Fruit fly (Drosophila melanogaster) whole organism, adult: ENCODE measurements around the gene CG6144.

Experiments used
- CG11617 ChIP-seq: fragments of 200-800 bp; sonication (Bioruptor generic); optimal IDR thresholded peaks from 2 replicates; lab custom pipeline; 2017; ENCODE audit warnings: mild to moderate bottlenecking, missing biosample characterization, missing genetic modification reagents, missing genetic modification characterization
- CG12768 ChIP-seq: fragments of 200-800 bp; sonication (Bioruptor generic); optimal IDR thresholded peaks from 2 replicates; lab custom pipeline; 2017; ENCODE audit warnings: missing biosample characterization, missing genetic modification characterization, mild to moderate bottlenecking, moderate library complexity, missing genetic modification reagents
- CG14711 ChIP-seq: fragments of 200-800 bp; sonication (Bioruptor generic); optimal IDR thresholded peaks from 2 replicates; lab custom pipeline; 2018; ENCODE audit warnings: missing biosample characterization, mild to moderate bottlenecking, missing genetic modification characterization, moderate library complexity
- CG1620 ChIP-seq: fragments of 200-800 bp; sonication (Bioruptor generic); optimal IDR thresholded peaks from 2 replicates; lab custom pipeline; 2016; ENCODE audit warnings: missing biosample characterization, missing genetic modification characterization
- CG33017 ChIP-seq: fragments of 200-800 bp; sonication (Bioruptor generic); optimal IDR thresholded peaks from 2 replicates; lab custom pipeline; 2018; ENCODE audit warnings: missing biosample characterization, mild to moderate bottlenecking, missing genetic modification characterization, moderate library complexity
- CG5204 ChIP-seq: fragments of 200-800 bp; sonication (Bioruptor generic); optimal IDR thresholded peaks from 2 replicates; lab custom pipeline; 2016; ENCODE audit warnings: missing biosample characterization, missing genetic modification characterization
- CG7045 ChIP-seq: fragments of 200-800 bp; sonication (Bioruptor generic); optimal IDR thresholded peaks from 2 replicates; lab custom pipeline; 2017; ENCODE audit warnings: missing biosample characterization, mild to moderate bottlenecking, missing genetic modification characterization
- CG7101 ChIP-seq: fragments of 200-800 bp; sonication (Bioruptor generic); optimal IDR thresholded peaks from 2 replicates; lab custom pipeline; 2018; ENCODE audit warnings: missing biosample characterization, mild to moderate bottlenecking, missing genetic modification characterization, moderate library complexity
- Clk ChIP-seq: fragments of 200-800 bp; sonication (Bioruptor generic); optimal IDR thresholded peaks from 2 replicates; lab custom pipeline; 2017; ENCODE audit warnings: missing biosample characterization, missing genetic modification characterization
- Crg-1 ChIP-seq: fragments of 200-800 bp; sonication (Bioruptor generic); optimal IDR thresholded peaks from 2 replicates; lab custom pipeline; 2016; ENCODE audit warnings: missing biosample characterization, missing genetic modification characterization
- Hr96 ChIP-seq: fragments of 200-800 bp; sonication (Bioruptor generic); optimal IDR thresholded peaks from 2 replicates; lab custom pipeline; 2016; ENCODE audit warnings: missing biosample characterization, missing genetic modification characterization
- Mnt ChIP-seq: fragments of 200-800 bp; sonication (Bioruptor generic); optimal IDR thresholded peaks from 2 replicates; lab custom pipeline; 2016; ENCODE audit warnings: missing biosample characterization, mild to moderate bottlenecking, missing genetic modification characterization
- bab1 ChIP-seq: fragments of 200-800 bp; sonication (Bioruptor generic); optimal IDR thresholded peaks from 3 replicates; lab custom pipeline; 2019; ENCODE audit warnings: missing biosample characterization, mild to moderate bottlenecking, missing genetic modification characterization, moderate library complexity
- cic ChIP-seq: fragments of 200-800 bp; sonication (Bioruptor generic); optimal IDR thresholded peaks from 2 replicates; lab custom pipeline; 2017; ENCODE audit warnings: missing biosample characterization, mild to moderate bottlenecking, missing genetic modification characterization, moderate library complexity
- cnc ChIP-seq, 2 experiments: fragments of >200 bp; optimal IDR thresholded peaks; 2 replicates each; lab custom pipeline; 2017
- kay ChIP-seq: fragments of 200-800 bp; sonication (Bioruptor generic); peaks from one replicate; lab custom pipeline; 2016; ENCODE audit warnings: missing biosample characterization, missing genetic modification characterization, borderline replicate concordance
- ovo ChIP-seq: fragments of 200-800 bp; sonication (Bioruptor generic); optimal IDR thresholded peaks from 2 replicates; lab custom pipeline; 2016; ENCODE audit warnings: missing biosample characterization, missing genetic modification characterization
- pad ChIP-seq: fragments of 200-800 bp; sonication (Bioruptor generic); optimal IDR thresholded peaks from 3 replicates; lab custom pipeline; 2017; ENCODE audit warnings: missing biosample characterization, missing genetic modification characterization, mild to moderate bottlenecking, moderate library complexity, missing genetic modification reagents
- tj ChIP-seq: fragments of 200-800 bp; sonication (Bioruptor generic); optimal IDR thresholded peaks from 3 replicates; lab custom pipeline; 2017; ENCODE audit warnings: missing biosample characterization, mild to moderate bottlenecking, missing genetic modification characterization, moderate library complexity
- toe ChIP-seq: fragments of 200-800 bp; sonication (Bioruptor generic); optimal IDR thresholded peaks from 2 replicates; lab custom pipeline; 2016; ENCODE audit warnings: missing biosample characterization, missing genetic modification characterization

The CG6144 gene

dm6 chr2L:10458979-10459378 lies 29.5 kb upstream of the CG6144 start:
- TF ChIP-seq Crg-1 (GFP tag; lab: Kevin White, UChicago) (no peak), CG5204 (GFP tag; lab: Kevin White, UChicago) (no peak), Mnt (GFP tag; lab: Kevin White, UChicago) (no peak), CG14711 (no peak), ovo (no peak), pad (GFP tag; lab: Kevin White, UChicago) (no peak), CG7101 (tag; lab: Kevin White, UChicago) (no peak), cic (no peak), CG11617 (no peak), CG1620 (GFP tag; lab: Kevin White, UChicago) (no peak), CG33017 (tag; lab: Kevin White, UChicago) (no peak), cnc (optimal IDR thresholded peaks at IDR 0.05; lab: Kevin White, UChicago) (no peak), Clk (GFP tag; lab: Kevin White, UChicago) (no peak), toe (GFP tag; lab: Kevin White, UChicago) (no peak), bab1 (GFP tag; lab: Kevin White, UChicago) (no peak), tj (no peak)

- no peak for TF ChIP-seq Crg-1 (GFP tag; lab: Kevin White, UChicago)
- no peak for TF ChIP-seq CG33017 (tag; lab: Kevin White, UChicago)
- no peak for TF ChIP-seq cnc (optimal IDR thresholded peaks at IDR 0.05; lab: Kevin White, UChicago)
- no peak for TF ChIP-seq CG11617
- no peak for TF ChIP-seq CG5204 (GFP tag; lab: Kevin White, UChicago)
- no peak for TF ChIP-seq kay (GFP tag; lab: Kevin White, UChicago)
- no peak for TF ChIP-seq CG14711
- TF ChIP-seq tj: no peak
- TF ChIP-seq ovo: no peak
- no peak for TF ChIP-seq toe (GFP tag; lab: Kevin White, UChicago)
- no peak for TF ChIP-seq CG12768
- TF ChIP-seq Clk (GFP tag; lab: Kevin White, UChicago): no peak
- TF ChIP-seq CG7045: no peak
Observed at dm6 chr2L:10466865-10467270, 21.6 kb upstream of the CG6144 start.

DNA sequence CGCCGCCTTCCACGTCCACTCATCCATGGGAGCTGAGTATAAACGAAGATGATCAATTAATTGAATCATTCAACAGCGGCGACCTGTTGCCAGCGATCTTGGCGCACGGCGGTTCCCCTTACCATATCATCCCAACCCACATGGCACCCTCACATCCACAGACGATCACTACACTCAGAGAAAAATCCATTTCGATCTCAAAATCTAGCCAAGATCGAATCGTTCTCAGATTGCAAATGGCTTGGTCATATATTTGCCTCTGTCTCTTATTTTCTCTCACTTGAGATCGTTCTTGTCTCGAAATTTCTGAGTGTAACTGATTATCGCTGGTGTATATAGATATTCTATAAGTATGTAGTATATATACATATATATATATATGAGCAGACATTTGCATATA lies 20.1 kb upstream of the CG6144 start:
- TF ChIP-seq kay (GFP tag; lab: Kevin White, UChicago) (peak; percentile 11), CG7045 (peak; percentile 15), Crg-1 (GFP tag; lab: Kevin White, UChicago) (no peak)

DNA sequence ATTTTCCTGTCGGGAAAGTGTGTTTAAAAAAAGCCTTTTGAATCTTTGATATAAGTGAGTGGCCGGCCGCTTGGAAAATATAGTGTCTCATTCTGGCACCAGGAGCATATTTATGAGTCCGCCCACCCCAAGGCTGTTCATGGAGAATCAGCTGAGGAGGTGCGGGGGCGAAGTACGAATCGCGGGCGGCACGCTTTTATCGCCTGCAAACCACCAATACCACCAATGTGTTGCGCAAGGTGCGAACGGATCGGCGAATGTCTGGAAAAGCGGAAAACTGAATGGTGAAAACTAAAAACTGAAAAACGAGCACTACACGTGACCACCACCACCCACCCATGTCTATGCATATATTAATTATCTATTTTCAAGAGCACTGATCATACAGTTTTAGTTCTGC lies 19.5 kb upstream of the CG6144 start:
- TF ChIP-seq Hr96 (GFP tag; lab: Kevin White, UChicago) (no peak), pad (GFP tag; lab: Kevin White, UChicago) (no peak), CG5204 (GFP tag; lab: Kevin White, UChicago) (no peak), bab1 (GFP tag; lab: Kevin White, UChicago) (no peak), CG7101 (tag; lab: Kevin White, UChicago) (no peak), CG1620 (GFP tag; lab: Kevin White, UChicago) (no peak), CG11617 (no peak), Crg-1 (GFP tag; lab: Kevin White, UChicago) (no peak)

- TF ChIP-seq CG12768 (no peak), cnc (optimal IDR thresholded peaks at IDR 0.05; lab: Kevin White, UChicago) (no peak), kay (GFP tag; lab: Kevin White, UChicago) (no peak), Hr96 (GFP tag; lab: Kevin White, UChicago) (no peak), CG14711 (no peak), CG11617 (no peak), Clk (GFP tag; lab: Kevin White, UChicago) (no peak), ovo (no peak), tj (no peak), CG7101 (tag; lab: Kevin White, UChicago) (no peak), CG33017 (tag; lab: Kevin White, UChicago) (no peak), bab1 (GFP tag; lab: Kevin White, UChicago) (no peak), cic (no peak), CG1620 (GFP tag; lab: Kevin White, UChicago) (no peak), toe (GFP tag; lab: Kevin White, UChicago) (no peak), Mnt (GFP tag; lab: Kevin White, UChicago) (no peak)
Observed at dm6 chr2L:10470211-10470610, 18.3 kb upstream of the CG6144 start.

DNA sequence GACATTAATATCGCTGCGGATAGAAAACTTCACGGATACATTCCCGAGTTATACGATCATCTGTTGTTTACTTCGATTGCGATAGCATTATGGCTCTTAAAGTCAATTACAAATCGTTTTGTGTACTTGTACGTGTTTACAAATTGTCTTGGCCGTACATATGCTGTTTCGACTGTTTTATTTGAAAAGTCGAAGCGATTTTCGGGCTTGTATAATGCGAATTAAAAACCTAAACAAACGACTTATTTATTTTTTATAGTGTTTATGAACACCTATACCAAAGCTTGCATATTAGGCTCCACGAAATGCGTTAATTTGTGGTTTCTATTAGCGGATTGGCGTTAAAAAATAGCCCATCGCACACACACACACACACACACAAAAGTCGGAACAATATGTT lies 16.2 kb upstream of the CG6144 start:
- TF ChIP-seq CG12768 (no peak), kay (GFP tag; lab: Kevin White, UChicago) (peak; percentile 67)

DNA sequence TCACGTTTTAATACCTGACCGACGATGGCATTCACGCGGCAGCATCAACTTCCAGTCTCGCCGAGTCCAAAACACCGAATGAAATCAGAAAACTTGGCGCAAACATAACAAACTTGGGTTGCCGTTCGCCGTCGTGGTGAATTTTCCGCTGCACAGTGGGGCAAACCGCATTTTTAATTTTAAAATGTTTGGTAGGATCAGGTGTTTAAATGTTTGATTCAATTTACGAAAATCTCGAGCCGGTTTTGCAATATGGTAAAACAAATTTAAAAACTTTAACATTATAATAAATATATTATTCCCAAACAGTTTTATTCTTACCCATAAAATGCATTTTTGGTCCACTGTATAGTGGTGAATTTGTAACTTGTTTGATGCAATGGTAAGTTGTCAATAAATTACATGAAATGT lies 14.2 kb upstream of the CG6144 start, which contains the start of gene RluA-1:
RluA-1 (minus strand) TSS at position 82 of the 411 bp plus-strand sequence.
- TF ChIP-seq CG7045 (peak; percentile 93), toe (GFP tag; lab: Kevin White, UChicago) (no peak), CG33017 (tag; lab: Kevin White, UChicago) (peak; percentile 90), Mnt (GFP tag; lab: Kevin White, UChicago) (peak; percentile 54), Hr96 (GFP tag; lab: Kevin White, UChicago) (peak; percentile 61), CG11617 (peak; percentile 66), cic (peak; percentile 4), cnc (optimal IDR thresholded peaks at IDR 0.05; lab: Kevin White, UChicago) (no peak), kay (GFP tag; lab: Kevin White, UChicago) (peak; percentile 82), bab1 (GFP tag; lab: Kevin White, UChicago) (peak; percentile 76), pad (GFP tag; lab: Kevin White, UChicago) (peak; percentile 65), Clk (GFP tag; lab: Kevin White, UChicago) (peak; percentile 28), Crg-1 (GFP tag; lab: Kevin White, UChicago) (peak; percentile 59), CG1620 (GFP tag; lab: Kevin White, UChicago) (peak; percentile 38), CG12768 (peak; percentile 86), ovo (peak; percentile 11), CG5204 (GFP tag; lab: Kevin White, UChicago) (no peak), CG14711 (peak; percentile 85), tj (peak; percentile 40), CG7101 (tag; lab: Kevin White, UChicago) (peak; percentile 89)
